Worm (Caenorhabditis elegans) whole organism, early embryonic: ENCODE results near the gene ZK1073.1.

Experiments used
- F13C5.2 ChIP-seq: sonication (generic microtip); optimal IDR thresholded peaks from 2 replicates; lab custom pipeline; 2017; ENCODE audit warnings: mild to moderate bottlenecking, missing genetic modification characterization, inconsistent platforms, missing compliant biosample characterization
- ama-1 ChIP-seq: fragments of 150-350 bp; optimal IDR thresholded peaks from 2 replicates; lab custom pipeline; 2014
- ceh-13 ChIP-seq: fragments of 200-800 bp; sonication (Bioruptor generic); optimal IDR thresholded peaks from 2 replicates; lab custom pipeline; 2018; ENCODE audit warnings: mild to moderate bottlenecking, missing genetic modification characterization, missing compliant biosample characterization
- ceh-36 ChIP-seq: sonication (generic microtip); optimal IDR thresholded peaks from 2 replicates; lab custom pipeline; 2016; ENCODE audit warnings: missing genetic modification characterization, inconsistent platforms, missing compliant biosample characterization
- hmg-4 ChIP-seq: fragments of 200-800 bp; sonication (Bioruptor generic); optimal IDR thresholded peaks from 2 replicates; lab custom pipeline; 2018; ENCODE audit warnings: mild to moderate bottlenecking, missing genetic modification characterization, missing compliant biosample characterization
- scrt-1 ChIP-seq: fragments of 200-800 bp; sonication (Bioruptor generic); IDR thresholded peaks from 2 replicates; pipeline ENCODE4 v1.3.6; 2022; ENCODE audit warnings: missing genetic modification characterization, missing compliant biosample characterization
- sea-1 ChIP-seq: fragments of 200-800 bp; sonication (Bioruptor generic); conservative IDR thresholded peaks from 2 replicates; pipeline ENCODE4 v1.3.6; 2022; ENCODE audit warnings: missing genetic modification characterization, missing compliant biosample characterization

- TF ChIP-seq ama-1 (lab: Kevin White, UChicago) (no peak), ceh-13 (GFP tag; lab: Kevin White, UChicago) (no peak), scrt-1 (no peak), sea-1 (GFP tag; lab: Robert Waterston, UW) (no peak), ceh-36 (no peak), hmg-4 (GFP tag; lab: Kevin White, UChicago) (no peak), F13C5.2 (no peak)
Measured at ce11 chrX:16157499-16157898, 28.8 kb upstream of the ZK1073.1 start.
